Worm (Caenorhabditis elegans): ENCODE data around the gene C07G2.5.

Gene C07G2.5

DNA sequence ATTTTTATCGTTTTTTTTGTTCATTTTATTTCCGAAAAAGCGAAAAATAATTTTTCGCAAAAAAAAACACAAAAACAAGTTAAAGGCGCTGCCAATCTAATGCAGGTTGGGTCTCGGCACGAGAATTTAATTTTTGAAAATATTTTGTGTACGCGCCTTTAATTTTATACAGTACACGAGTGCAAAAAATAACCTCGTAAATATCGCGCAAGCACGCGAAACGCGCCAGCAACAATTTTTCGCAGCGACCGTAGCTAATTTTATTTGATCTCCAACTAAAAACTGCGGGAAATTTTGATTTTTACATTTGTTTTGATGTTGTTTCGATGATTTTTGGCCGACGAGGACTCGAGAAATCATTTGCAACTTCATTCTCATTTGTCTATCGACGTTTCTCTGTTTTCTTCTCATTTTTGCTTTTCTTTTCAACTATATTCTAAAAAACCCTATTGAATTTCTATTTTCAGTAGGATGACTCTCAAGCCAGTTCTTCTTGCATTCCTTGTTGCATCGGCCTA is 9.9 kb downstream of the C07G2.5 start, which contains the start of gene cpg-1 (continued):
- no peak for TF ChIP-seq nhr-90 (tag; optimal IDR thresholded peaks at IDR 0.05)
- TF ChIP-seq bed-1 (GFP tag; IDR thresholded peaks at IDR 0.05): no peak
- TF ChIP-seq T26A5.8 (tag; optimal IDR thresholded peaks at IDR 0.05): no peak
- peak; percentile 35; the same call in 1 of the 2 replicates for TF ChIP-seq aptf-2 (GFP tag; conservative IDR thresholded peaks at IDR 0.05)
- peak; percentile 84 for TF ChIP-seq snpc-1.1 (tag; optimal IDR thresholded peaks at IDR 0.05; ENCODE audit: insufficient read depth)
- peak; percentile 100 for TF ChIP-seq madf-6 (GFP tag; IDR thresholded peaks at IDR 0.05)
- peak; percentile 96 for TF ChIP-seq ekl-4 (GFP tag; IDR thresholded peaks at IDR 0.05)
- no peak for TF ChIP-seq mel-28 (tag; optimal IDR thresholded peaks at IDR 0.05; ENCODE audit: borderline replicate concordance)
- TF ChIP-seq lin-54 (GFP tag; optimal IDR thresholded peaks at IDR 0.05): peak; percentile 97
- no peak for TF ChIP-seq repo-1 (tag; optimal IDR thresholded peaks at IDR 0.05)
- TF ChIP-seq dpl-1 (GFP tag; optimal IDR thresholded peaks at IDR 0.05): peak; percentile 98
- peak; percentile 74 for TF ChIP-seq attf-3 (GFP tag; conservative IDR thresholded peaks at IDR 0.05)
- TF ChIP-seq madf-10 (tag; optimal IDR thresholded peaks at IDR 0.05): no peak
- TF ChIP-seq F23B12.7 (tag; optimal IDR thresholded peaks at IDR 0.05; ENCODE audit: insufficient read depth): peak; percentile 79
- TF ChIP-seq ztf-26 (tag; optimal IDR thresholded peaks at IDR 0.05): no peak
- peak; percentile 81 for TF ChIP-seq Y67H2A.10 (GFP tag; conservative IDR thresholded peaks at IDR 0.05)
- TF ChIP-seq nfyb-1 (GFP tag; IDR thresholded peaks at IDR 0.05): peak; percentile 75
- TF ChIP-seq lir-1 (GFP tag; conservative IDR thresholded peaks at IDR 0.05): peak; percentile 93
- no peak for TF ChIP-seq C06A6.2 (GFP tag; conservative IDR thresholded peaks at IDR 0.05)
- no peak for TF ChIP-seq F57C9.4 (tag; optimal IDR thresholded peaks at IDR 0.05)
- no peak for TF ChIP-seq nhr-27 (tag; optimal IDR thresholded peaks at IDR 0.05)
- TF ChIP-seq ceh-100 (GFP tag; IDR thresholded peaks at IDR 0.05): peak; percentile 76
- TF ChIP-seq F52B5.7 (tag; optimal IDR thresholded peaks at IDR 0.05): no peak
- peak; percentile 60; the same call in 1 of the 2 replicates for TF ChIP-seq hmg-20 (GFP tag; IDR thresholded peaks at IDR 0.05)
- TF ChIP-seq ztf-28 (GFP tag; IDR thresholded peaks at IDR 0.05): peak; percentile 98
- TF ChIP-seq zim-3 (tag; optimal IDR thresholded peaks at IDR 0.05): no peak
- TF ChIP-seq athp-1 (tag; optimal IDR thresholded peaks at IDR 0.05): peak; percentile 97
- TF ChIP-seq D2030.7 (GFP tag; IDR thresholded peaks at IDR 0.05): peak; percentile 100
- TF ChIP-seq B0019.2 (GFP tag; conservative IDR thresholded peaks at IDR 0.05): peak; percentile 98
- TF ChIP-seq nfya-1 (tag; optimal IDR thresholded peaks at IDR 0.05; ENCODE audit: borderline replicate concordance, insufficient read depth): no peak
- no peak for TF ChIP-seq F39B2.1 (GFP tag; IDR thresholded peaks at IDR 0.05)
- peak; percentile 97 for TF ChIP-seq snpc-1.3 (tag; optimal IDR thresholded peaks at IDR 0.05; ENCODE audit: insufficient read depth)
- TF ChIP-seq Y79H2A.3 (GFP tag; conservative IDR thresholded peaks at IDR 0.05): peak; percentile 96
- TF ChIP-seq Y95B8A.8 (GFP tag; IDR thresholded peaks at IDR 0.05): peak; percentile 98
- TF ChIP-seq K11D2.4 (GFP tag; IDR thresholded peaks at IDR 0.05): no peak
- TF ChIP-seq sptf-2 (GFP tag; optimal IDR thresholded peaks at IDR 0.05): no peak
- TF ChIP-seq F37B4.10 (GFP tag; IDR thresholded peaks at IDR 0.05): 0 out of 2 replicates have a peak, but pooled peaks have one; percentile 23
- TF ChIP-seq gei-17 (GFP tag; optimal IDR thresholded peaks at IDR 0.05): no peak
- TF ChIP-seq snpc-4 (GFP tag; optimal IDR thresholded peaks at IDR 0.05): peak; percentile 73
- TF ChIP-seq snpc-4 (tag; optimal IDR thresholded peaks at IDR 0.05): peak; percentile 62 to 89 (median 80)
- no peak for TF ChIP-seq hlh-12 (tag; optimal IDR thresholded peaks at IDR 0.05)
- TF ChIP-seq F55B11.4 (tag; optimal IDR thresholded peaks at IDR 0.05; ENCODE audit: borderline replicate concordance, insufficient read depth): no peak
- TF ChIP-seq F10E7.11 (tag; optimal IDR thresholded peaks at IDR 0.05): no peak
- no peak for TF ChIP-seq ceh-40 (GFP tag; IDR thresholded peaks at IDR 0.05)
- TF ChIP-seq ets-4 (GFP tag; optimal IDR thresholded peaks at IDR 0.05): no peak
- TF ChIP-seq lin-40 (tag; optimal IDR thresholded peaks at IDR 0.05): no peak
- peak; percentile 80 for TF ChIP-seq Y53F4B.3 (GFP tag; IDR thresholded peaks at IDR 0.05)
- no peak for TF ChIP-seq let-607 (tag; optimal IDR thresholded peaks at IDR 0.05)
